Fruit fly (Drosophila melanogaster) whole organism, wandering third instar larva: ENCODE measurements around the gene CG6567.

Experiments
- psq ChIP-seq: fragments of 200-800 bp; sonication (Bioruptor generic); optimal IDR thresholded peaks from 3 replicates; lab custom pipeline; 2017; ENCODE audit warnings: missing biosample characterization, mild to moderate bottlenecking, missing genetic modification characterization, moderate library complexity
- sage ChIP-seq: fragments of 200-800 bp; sonication (Bioruptor generic); optimal IDR thresholded peaks from 2 replicates; lab custom pipeline; 2016; ENCODE audit warnings: missing biosample characterization, mild to moderate bottlenecking, missing genetic modification characterization
- tai ChIP-seq: sonication (Bioruptor generic); optimal IDR thresholded peaks from 2 replicates; lab custom pipeline; 2016; ENCODE audit warnings: missing biosample characterization, missing genetic modification characterization
- usp ChIP-seq: fragments of >200 bp; optimal IDR thresholded peaks from 2 replicates; lab custom pipeline; 2017; ENCODE audit warnings: missing biosample characterization, missing genetic modification characterization

dm6 chr3R:10888633-10889519, 34.6 kb upstream of the CG6567 start:
- peak; percentile 60 for TF ChIP-seq psq
- TF ChIP-seq tai (GFP tag; lab: Kevin White, UChicago) = no peak
- TF ChIP-seq usp (GFP tag; lab: Kevin White, UChicago) = no peak
- TF ChIP-seq sage (GFP tag; lab: Kevin White, UChicago) = peak; percentile 17
